Worm (Caenorhabditis elegans) whole organism, late embryonic: ENCODE data around the gene bgnt-1.2.

Source experiments
- T23F11.4 ChIP-seq: fragments of 200-800 bp; sonication (Bioruptor generic); optimal IDR thresholded peaks from 2 replicates; lab custom pipeline; 2018; ENCODE audit warnings: mild to moderate bottlenecking, missing genetic modification characterization, missing compliant biosample characterization
- hlh-6 ChIP-seq: sonication (generic microtip); optimal IDR thresholded peaks from 2 replicates; lab custom pipeline; 2016; ENCODE audit warnings: missing genotype, missing genetic modification characterization, missing compliant biosample characterization
- mec-3 ChIP-seq: sonication (generic microtip); optimal IDR thresholded peaks from 2 replicates; lab custom pipeline; 2016; ENCODE audit warnings: borderline replicate concordance, missing genetic modification characterization, missing compliant biosample characterization
- pha-4 ChIP-seq: fragments of 150-350 bp; optimal IDR thresholded peaks from 2 replicates; lab custom pipeline; 2018; ENCODE audit warnings: missing biosample characterization, missing genetic modification reagents, missing genetic modification characterization
- sdc-2 ChIP-seq: sonication (generic microtip); optimal IDR thresholded peaks from 2 replicates; lab custom pipeline; 2016; ENCODE audit warnings: missing genotype, missing genetic modification characterization, missing compliant biosample characterization
- sox-4 ChIP-seq: sonication (generic microtip); optimal IDR thresholded peaks from 2 replicates; lab custom pipeline; 2017; ENCODE audit warnings: mild to moderate bottlenecking, missing genetic modification characterization, inconsistent platforms, missing compliant biosample characterization

DNA sequence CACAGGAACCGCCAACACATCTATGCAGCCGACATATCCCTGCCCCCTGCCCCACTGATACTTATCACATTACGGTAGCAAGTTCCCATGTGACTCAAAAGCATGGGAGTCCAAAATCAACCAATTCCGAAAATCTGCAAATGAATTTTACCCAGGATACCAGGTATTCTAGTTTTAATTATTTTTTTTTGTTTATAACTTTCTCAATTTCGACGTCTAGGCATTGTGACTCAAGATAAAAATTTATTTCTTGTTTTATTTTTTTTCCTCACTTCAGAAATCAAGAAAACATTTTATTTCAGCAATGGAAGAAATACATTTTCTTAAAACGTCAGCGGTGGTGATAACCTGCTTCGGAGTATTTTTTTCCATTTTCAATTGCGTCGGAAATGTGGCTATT lies 33.0 kb upstream of the bgnt-1.2 start, which contains the start of gene srbc-24:
- TF ChIP-seq sox-4 (tag; lab: Kevin White, UChicago) (no peak), sdc-2 (no peak), hlh-6 (tag; lab: Kevin White, UChicago) (no peak), mec-3 (tag; lab: Kevin White, UChicago) (no peak), pha-4 (tag; lab: Kevin White, UChicago) (no peak), T23F11.4 (GFP tag; lab: Kevin White, UChicago) (no peak)
